Fruit fly (Drosophila melanogaster): ENCODE measurements around the gene ras.

The ras gene

DNA sequence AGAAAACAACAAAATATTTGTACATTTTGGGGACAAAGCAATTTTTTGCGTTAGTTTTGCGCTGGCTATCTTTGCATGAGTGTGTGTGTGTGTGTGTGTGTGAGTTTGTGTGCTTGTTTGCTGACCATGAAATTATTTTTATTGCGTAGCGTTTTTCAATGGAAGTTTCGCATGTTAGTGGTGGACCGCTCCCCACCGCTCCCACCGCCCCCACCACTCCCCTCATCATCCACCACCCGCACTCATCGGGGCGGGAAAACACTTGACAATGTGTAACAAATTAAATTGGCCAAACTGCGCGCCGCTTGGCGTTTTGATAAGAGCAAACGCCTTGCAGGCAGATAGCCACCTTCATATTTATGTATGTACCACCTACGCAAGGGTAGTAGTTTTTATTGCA lies 25.0 kb upstream of the ras start (continued):
- 0 out of 3 replicates have a peak, but pooled peaks have one; percentile 28 for TF ChIP-seq vnd (GFP tag; IDR thresholded peaks at IDR 0.05; ENCODE audit: partially characterized antibody)
- peak; percentile 39 for TF ChIP-seq CG10543 (GFP tag; optimal IDR thresholded peaks at IDR 0.05)
- TF ChIP-seq kah (GFP tag; optimal IDR thresholded peaks at IDR 0.05), result no peak
- no peak for TF ChIP-seq sqz (GFP tag; optimal IDR thresholded peaks at IDR 0.05)
- TF ChIP-seq usp (GFP tag; optimal IDR thresholded peaks at IDR 0.05), result no peak
- no peak for TF ChIP-seq Stat92E (GFP tag; optimal IDR thresholded peaks at IDR 0.05)
- no peak for TF ChIP-seq mld (GFP tag; IDR thresholded peaks at IDR 0.05; ENCODE audit: partially characterized antibody)
- TF ChIP-seq BEAF-32 (GFP tag; optimal IDR thresholded peaks at IDR 0.05), result no peak
- peak; percentile 43; the same call in 1 of the 2 replicates for TF ChIP-seq sob (GFP tag; IDR thresholded peaks at IDR 0.05)
- TF ChIP-seq Hr78 (GFP tag; optimal IDR thresholded peaks at IDR 0.05), result no peak
- TF ChIP-seq dati (GFP tag; IDR thresholded peaks at IDR 0.05), result no peak
- no peak for TF ChIP-seq CG31224 (GFP tag; IDR thresholded peaks at IDR 0.05)
- no peak for TF ChIP-seq Asciz (GFP tag; optimal IDR thresholded peaks at IDR 0.05)
- no peak for TF ChIP-seq sens-2 (GFP tag; IDR thresholded peaks at IDR 0.05)
- TF ChIP-seq CG6854 (GFP tag; optimal IDR thresholded peaks at IDR 0.05), result no peak
- TF ChIP-seq Scr (GFP tag; IDR thresholded peaks at IDR 0.05; ENCODE audit: partially characterized antibody), result no peak
- no peak for TF ChIP-seq prd (optimal IDR thresholded peaks at IDR 0.05)
- 0 out of 3 replicates have a peak, but pooled peaks have one; percentile 22 for TF ChIP-seq prd (GFP tag; IDR thresholded peaks at IDR 0.05)
- no peak for TF ChIP-seq CG11696 (GFP tag; IDR thresholded peaks at IDR 0.05)
- TF ChIP-seq rib (GFP tag; IDR thresholded peaks at IDR 0.05), result peak; percentile 84
- TF ChIP-seq Adf1 (GFP tag; IDR thresholded peaks at IDR 0.05), result peak; percentile 32; the same call in 1 of the 2 replicates
- TF ChIP-seq bsh (GFP tag; optimal IDR thresholded peaks at IDR 0.05), result no peak
- no peak for TF ChIP-seq CG11560 (tag; IDR thresholded peaks at IDR 0.05)
- no peak for TF ChIP-seq Antp (GFP tag; optimal IDR thresholded peaks at IDR 0.05)
- TF ChIP-seq CG15514 (GFP tag; optimal IDR thresholded peaks at IDR 0.05), result peak; percentile 0
- no peak for TF ChIP-seq bigmax (GFP tag; optimal IDR thresholded peaks at IDR 0.05)
- TF ChIP-seq HmgZ (tag; optimal IDR thresholded peaks at IDR 0.05), result peak; percentile 1
- 0 out of 2 replicates have a peak, but pooled peaks have one; percentile 29 for TF ChIP-seq klu (GFP tag; IDR thresholded peaks at IDR 0.05)
- no peak for TF ChIP-seq pzg (GFP tag; optimal IDR thresholded peaks at IDR 0.05)
- no peak for TF ChIP-seq Six4 (GFP tag; optimal IDR thresholded peaks at IDR 0.05)
- no peak for TF ChIP-seq CG6272 (GFP tag; IDR thresholded peaks at IDR 0.05)
- no peak for TF ChIP-seq tup (GFP tag; optimal IDR thresholded peaks at IDR 0.05)
- TF ChIP-seq Hr39 (optimal IDR thresholded peaks at IDR 0.05), result no peak
- TF ChIP-seq CG16863 (GFP tag; optimal IDR thresholded peaks at IDR 0.05), result no peak
- TF ChIP-seq Rfx (GFP tag; IDR thresholded peaks at IDR 0.05), result 0 out of 2 replicates have a peak, but pooled peaks have one; percentile 15
- peak; percentile 16 for TF ChIP-seq cwo (GFP tag; optimal IDR thresholded peaks at IDR 0.05)
- no peak for TF ChIP-seq Dip2 (GFP tag; IDR thresholded peaks at IDR 0.05)
- no peak for TF ChIP-seq Fer1 (GFP tag; optimal IDR thresholded peaks at IDR 0.05)
- TF ChIP-seq cato (GFP tag; optimal IDR thresholded peaks at IDR 0.05; ENCODE audit: borderline replicate concordance), result no peak
- TF ChIP-seq lmd (GFP tag; IDR thresholded peaks at IDR 0.05), result no peak
- no peak for TF ChIP-seq CkIIα-i1 (GFP tag; IDR thresholded peaks at IDR 0.05)
- peak; percentile 41 for TF ChIP-seq lab (GFP tag; optimal IDR thresholded peaks at IDR 0.05)
- TF ChIP-seq slp2 (GFP tag; optimal IDR thresholded peaks at IDR 0.05), result no peak
- TF ChIP-seq otp (GFP tag; IDR thresholded peaks at IDR 0.05), result no peak
- TF ChIP-seq crol (GFP tag; IDR thresholded peaks at IDR 0.05), result peak; percentile 88
- TF ChIP-seq CG1647 (GFP tag; optimal IDR thresholded peaks at IDR 0.05), result no peak
- no peak for TF ChIP-seq emc (GFP tag; optimal IDR thresholded peaks at IDR 0.05)
- no peak for TF ChIP-seq gcm (GFP tag; optimal IDR thresholded peaks at IDR 0.05)
- TF ChIP-seq seq (GFP tag; IDR thresholded peaks at IDR 0.05), result no peak
- TF ChIP-seq CG13624 (GFP tag; optimal IDR thresholded peaks at IDR 0.05), result no peak
- no peak for TF ChIP-seq wor (GFP tag; IDR thresholded peaks at IDR 0.05)

Data from whole organism, embryonic.